Fruit fly (Drosophila melanogaster) whole organism, wandering third instar larva: ENCODE measurements around the gene CycY.

ENCODE experiments used
- Abd-B ChIP-seq: fragments of >200 bp; optimal IDR thresholded peaks from 2 replicates; lab custom pipeline; 2017; ENCODE audit warnings: missing biosample characterization, missing genetic modification characterization
- HLH106 ChIP-seq: fragments of 200-800 bp; optimal IDR thresholded peaks from 3 replicates; lab custom pipeline; 2019; ENCODE audit warnings: missing biosample characterization, mild to moderate bottlenecking, missing genetic modification characterization, moderate library complexity
- Hr78 ChIP-seq: fragments of >200 bp; optimal IDR thresholded peaks from 2 replicates; lab custom pipeline; 2017; ENCODE audit warnings: missing biosample characterization, missing genetic modification characterization
- br ChIP-seq: fragments of 200-800 bp; sonication (Bioruptor generic); optimal IDR thresholded peaks from 2 replicates; lab custom pipeline; 2016; ENCODE audit warnings: missing biosample characterization, missing genetic modification characterization
- dl ChIP-seq, 2 experiments: fragments of 175-275, 200-275 bp in 1 of 2; fragments of 200-275 bp in 1 of 2; sonication (Bioruptor generic); optimal IDR thresholded peaks; lab custom pipeline; 2018; ENCODE audit warnings: mild to moderate bottlenecking in 2 of 2, missing biosample characterization in 2 of 2, missing genetic modification characterization in 2 of 2, moderate library complexity in 2 of 2; ENCODE audit not compliant: partially characterized antibody in 2 of 2, insufficient read depth in 1 of 2
- foxo ChIP-seq, 2 experiments: fragments of 200-800 bp; sonication (Bioruptor generic); optimal IDR thresholded peaks; 2 replicates in 1 of 2; 3 replicates in 1 of 2; lab custom pipeline; 2016 to 2017; ENCODE audit warnings: missing biosample characterization in 2 of 2, missing genetic modification characterization in 2 of 2
- fru ChIP-seq: fragments of 200-800 bp; sonication (Bioruptor generic); optimal IDR thresholded peaks from 3 replicates; lab custom pipeline; 2016; ENCODE audit warnings: missing biosample characterization, mild to moderate bottlenecking, missing genetic modification characterization
- h ChIP-seq: fragments of 200-800 bp; sonication (Bioruptor generic); optimal IDR thresholded peaks from 3 replicates; lab custom pipeline; 2016; ENCODE audit warnings: missing biosample characterization, mild to moderate bottlenecking, missing genetic modification characterization
- jim ChIP-seq: fragments of 175-275, 200-325 bp; sonication (Bioruptor generic); optimal IDR thresholded peaks from 2 replicates; lab custom pipeline; 2016; ENCODE audit warnings: missing biosample characterization, mild to moderate bottlenecking, missing genetic modification characterization
- lola ChIP-seq: fragments of >200 bp; optimal IDR thresholded peaks from 2 replicates; lab custom pipeline; 2017; ENCODE audit warnings: missing biosample characterization, missing genetic modification characterization
- pan ChIP-seq: fragments of >200 bp; optimal IDR thresholded peaks from 2 replicates; lab custom pipeline; 2017
- psq ChIP-seq: fragments of 200-800 bp; sonication (Bioruptor generic); optimal IDR thresholded peaks from 3 replicates; lab custom pipeline; 2017; ENCODE audit warnings: missing biosample characterization, mild to moderate bottlenecking, missing genetic modification characterization, moderate library complexity
- woc ChIP-seq: sonication (Bioruptor generic); optimal IDR thresholded peaks from 2 replicates; lab custom pipeline; 2016; ENCODE audit warnings: missing biosample characterization, mild to moderate bottlenecking, missing genetic modification characterization

- TF ChIP-seq br (GFP tag; lab: Kevin White, UChicago) (no peak), Hr78 (GFP tag; lab: Kevin White, UChicago) (no peak), pan (lab: Kevin White, UChicago) (no peak), lola (GFP tag; lab: Kevin White, UChicago) (no peak), dl (GFP tag; optimal IDR thresholded peaks at IDR 0.05; lab: Kevin White, UChicago; ENCODE audit: insufficient read depth in 1 of 2, partially characterized antibody in 2 of 2) (no peak), Abd-B (GFP tag; lab: Kevin White, UChicago) (no peak), woc (GFP tag; lab: Kevin White, UChicago) (no peak), jim (no peak), h (GFP tag; lab: Kevin White, UChicago) (no peak), psq (GFP tag; lab: Kevin White, UChicago) (no peak), HLH106 (tag; lab: Kevin White, UChicago) (no peak), fru (GFP tag; lab: Kevin White, UChicago) (no peak), foxo (GFP tag; optimal IDR thresholded peaks at IDR 0.05; lab: Kevin White, UChicago) (no peak)
These were observed 23.8 kb upstream of the CycY start, which contains the start of gene Sfp33A2 for dm6 chr2L:11837413-11837812.
